Worm (Caenorhabditis elegans): ENCODE data around the gene ZK1248.17.
"Not testable (repeated sequence)": the region's sequence is repeated elsewhere in the genome, so short reads cannot be mapped to it uniquely, and the experiment has no call there.

- TF ChIP-seq tbx-2 (tag; optimal IDR thresholded peaks at IDR 0.05); nhr-84 (tag; optimal IDR thresholded peaks at IDR 0.05); nhr-28 (tag; optimal IDR thresholded peaks at IDR 0.05); nhr-237 (tag; optimal IDR thresholded peaks at IDR 0.05); skn-1 (tag; optimal IDR thresholded peaks at IDR 0.05); snpc-4 (tag; optimal IDR thresholded peaks at IDR 0.05); efl-3 (GFP tag; optimal IDR thresholded peaks at IDR 0.05); fkh-10 (GFP tag; optimal IDR thresholded peaks at IDR 0.05); lsy-2 (tag; optimal IDR thresholded peaks at IDR 0.05); egl-27 (tag; optimal IDR thresholded peaks at IDR 0.05); sptf-1 (tag; optimal IDR thresholded peaks at IDR 0.05); nhr-12 (tag; optimal IDR thresholded peaks at IDR 0.05); F16B12.6 (tag; optimal IDR thresholded peaks at IDR 0.05): not testable (repeated sequence)
Measured at ce11 chrII:5876511-5876910, 31.2 kb upstream of the ZK1248.17 start, which contains the start of gene F55C12.2.

Data from whole organism, L1 larva.